Worm (Caenorhabditis elegans): ENCODE results near the gene phat-5.

Gene phat-5

ce11 chrV:4144205-4144604 lies 21.9 kb upstream of the phat-5 start, which contains the start of gene Y45G5AL.1:
Y45G5AL.1 (plus strand) TSS chrV:4144505.
- TF ChIP-seq ref-1 (GFP tag; conservative IDR thresholded peaks at IDR 0.05), result no peak

ce11 chrV:4143034-4143433 lies 20.7 kb upstream of the phat-5 start:
- TF ChIP-seq klf-2 (GFP tag; conservative IDR thresholded peaks at IDR 0.05) (no peak), cog-1 (tag; optimal IDR thresholded peaks at IDR 0.05) (no peak), flt-1 (GFP tag; IDR thresholded peaks at IDR 0.05) (no peak), ref-1 (GFP tag; conservative IDR thresholded peaks at IDR 0.05) (no peak), ztf-29 (GFP tag; IDR thresholded peaks at IDR 0.05) (no peak), ztf-23 (GFP tag; IDR thresholded peaks at IDR 0.05) (no peak), med-1 (GFP tag; optimal IDR thresholded peaks at IDR 0.05; ENCODE audit: insufficient read depth) (no peak), T22C8.4 (GFP tag; IDR thresholded peaks at IDR 0.05) (no peak), tab-1 (GFP tag; IDR thresholded peaks at IDR 0.05) (no peak)

- TF ChIP-seq tab-1 (GFP tag; IDR thresholded peaks at IDR 0.05) (no peak), klf-2 (GFP tag; conservative IDR thresholded peaks at IDR 0.05) (no peak), T22C8.4 (GFP tag; IDR thresholded peaks at IDR 0.05) (no peak), ztf-29 (GFP tag; IDR thresholded peaks at IDR 0.05) (no peak), med-1 (GFP tag; optimal IDR thresholded peaks at IDR 0.05; ENCODE audit: insufficient read depth) (no peak), ref-1 (GFP tag; conservative IDR thresholded peaks at IDR 0.05) (no peak), cog-1 (tag; optimal IDR thresholded peaks at IDR 0.05) (no peak), flt-1 (GFP tag; IDR thresholded peaks at IDR 0.05) (no peak), ztf-23 (GFP tag; IDR thresholded peaks at IDR 0.05) (no peak)
Observed at ce11 chrV:4138688-4139087, 16.4 kb upstream of the phat-5 start, which contains the start of gene lgc-29. lgc-29 (plus strand) TSS chrV:4138988.

- TF ChIP-seq tab-1 (GFP tag; IDR thresholded peaks at IDR 0.05) (no peak), cog-1 (tag; optimal IDR thresholded peaks at IDR 0.05) (no peak), flt-1 (GFP tag; IDR thresholded peaks at IDR 0.05) (no peak)
Observed at ce11 chrV:4134728-4135127, 12.4 kb upstream of the phat-5 start, which contains the start of gene lgc-1. lgc-1 (plus strand) TSS chrV:4135028.

DNA sequence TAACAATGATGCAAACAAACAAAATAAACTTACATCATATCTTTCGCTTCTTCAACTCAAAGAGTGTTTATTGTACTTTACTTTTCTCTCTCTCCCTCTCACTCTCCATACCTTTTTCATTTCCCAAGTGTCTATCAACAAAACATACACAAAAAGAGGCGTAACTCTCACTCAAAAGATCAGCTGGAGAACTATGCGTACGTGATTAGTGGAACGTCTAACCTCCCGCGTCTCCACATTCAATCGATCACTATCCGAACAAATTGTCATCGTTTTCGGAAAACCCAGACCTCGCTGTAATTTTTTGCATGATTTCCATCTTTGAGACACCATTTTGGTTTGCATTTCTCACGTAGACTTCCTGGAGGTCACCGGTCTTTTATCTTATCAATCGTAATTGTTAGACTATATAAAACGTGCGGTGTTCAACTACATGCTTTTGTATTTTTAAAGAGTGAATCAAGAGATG lies 9.2 kb upstream of the phat-5 start, which contains the start of gene nhr-57:
TSS of gene nhr-57 (plus strand) at position 419 of the 469 bp plus-strand sequence.
- TF ChIP-seq T22C8.4 (GFP tag; IDR thresholded peaks at IDR 0.05), result no peak
- no peak for TF ChIP-seq med-1 (GFP tag; optimal IDR thresholded peaks at IDR 0.05; ENCODE audit: insufficient read depth)
- no peak for TF ChIP-seq ref-1 (GFP tag; conservative IDR thresholded peaks at IDR 0.05)
- TF ChIP-seq klf-2 (GFP tag; conservative IDR thresholded peaks at IDR 0.05), result no peak
- no peak for TF ChIP-seq ztf-29 (GFP tag; IDR thresholded peaks at IDR 0.05)
- TF ChIP-seq flt-1 (GFP tag; IDR thresholded peaks at IDR 0.05), result no peak
- no peak for TF ChIP-seq cog-1 (tag; optimal IDR thresholded peaks at IDR 0.05)
- no peak for TF ChIP-seq ztf-23 (GFP tag; IDR thresholded peaks at IDR 0.05)
- no peak for TF ChIP-seq tab-1 (GFP tag; IDR thresholded peaks at IDR 0.05)

- TF ChIP-seq cog-1 (tag; optimal IDR thresholded peaks at IDR 0.05) (no peak), ref-1 (GFP tag; conservative IDR thresholded peaks at IDR 0.05) (no peak), flt-1 (GFP tag; IDR thresholded peaks at IDR 0.05) (no peak), T22C8.4 (GFP tag; IDR thresholded peaks at IDR 0.05) (no peak), tab-1 (GFP tag; IDR thresholded peaks at IDR 0.05) (no peak), ztf-29 (GFP tag; IDR thresholded peaks at IDR 0.05) (no peak), ztf-23 (GFP tag; IDR thresholded peaks at IDR 0.05) (no peak), med-1 (GFP tag; optimal IDR thresholded peaks at IDR 0.05; ENCODE audit: insufficient read depth) (no peak), klf-2 (GFP tag; conservative IDR thresholded peaks at IDR 0.05) (no peak)
Observed at ce11 chrV:4129604-4130003, 7.3 kb upstream of the phat-5 start, which contains the start of gene phat-4. phat-4 (plus strand) TSS chrV:4129904.

DNA sequence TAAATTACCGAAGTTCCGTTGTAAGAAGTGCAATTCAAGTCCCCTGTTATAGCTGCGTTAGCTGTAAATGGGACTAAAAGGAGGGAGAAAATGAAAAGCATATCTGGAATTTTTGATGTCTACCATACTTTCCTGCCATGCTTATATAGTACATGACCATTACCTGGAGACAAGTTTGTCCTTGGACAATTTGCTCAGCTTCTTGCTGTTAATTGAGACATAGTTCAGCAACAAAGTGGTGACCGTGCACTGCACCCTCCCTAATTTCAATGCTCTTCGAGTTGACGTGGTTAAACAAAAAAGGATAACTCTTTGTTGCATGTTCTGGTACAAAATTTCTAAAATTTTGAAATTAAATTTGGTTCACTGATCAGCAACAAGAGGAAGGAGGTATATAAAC lies 5.1 kb upstream of the phat-5 start, which contains the start of gene T05B4.13:
TSS of gene T05B4.13 (minus strand) at position 101 of the 400 bp plus-strand sequence.
- TF ChIP-seq tab-1 (GFP tag; IDR thresholded peaks at IDR 0.05) (no peak), ref-1 (GFP tag; conservative IDR thresholded peaks at IDR 0.05) (no peak), ztf-23 (GFP tag; IDR thresholded peaks at IDR 0.05) (no peak), T22C8.4 (GFP tag; IDR thresholded peaks at IDR 0.05) (no peak), med-1 (GFP tag; optimal IDR thresholded peaks at IDR 0.05; ENCODE audit: insufficient read depth) (no peak), klf-2 (GFP tag; conservative IDR thresholded peaks at IDR 0.05) (no peak), cog-1 (tag; optimal IDR thresholded peaks at IDR 0.05) (no peak), flt-1 (GFP tag; IDR thresholded peaks at IDR 0.05) (no peak), ztf-29 (GFP tag; IDR thresholded peaks at IDR 0.05) (no peak)

DNA sequence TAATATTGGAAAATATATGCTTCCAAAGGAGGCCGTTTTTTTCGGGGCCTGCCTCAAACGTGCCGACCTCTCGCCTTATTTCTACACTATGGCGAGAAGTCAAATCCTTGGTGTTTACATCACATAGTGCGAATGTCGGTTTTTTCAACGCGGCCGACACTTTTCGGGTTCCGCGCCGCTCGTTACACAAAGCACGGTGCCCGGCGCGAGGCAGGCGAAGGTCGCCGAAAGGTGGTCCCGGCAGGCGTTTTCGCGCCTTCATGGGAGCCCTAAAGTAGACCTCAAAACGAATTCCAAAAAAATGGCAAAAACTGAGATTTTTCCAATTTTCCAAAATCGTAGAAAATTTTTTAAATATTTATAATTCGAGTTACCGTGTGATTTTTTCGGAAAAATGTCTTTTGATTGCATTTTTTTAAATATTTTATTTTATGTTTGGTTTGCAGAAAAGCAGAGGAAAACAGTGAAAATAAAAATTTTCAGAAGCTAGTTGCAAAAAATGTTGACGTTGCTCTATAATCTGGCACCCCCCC lies 3.3 kb upstream of the phat-5 start, which contains the start of gene T05B4.12:
TSS of gene T05B4.12 (minus strand) at position 483 of the 533 bp plus-strand sequence.
- no peak for TF ChIP-seq cog-1 (tag; optimal IDR thresholded peaks at IDR 0.05)
- no peak for TF ChIP-seq ztf-29 (GFP tag; IDR thresholded peaks at IDR 0.05)
- no peak for TF ChIP-seq klf-2 (GFP tag; conservative IDR thresholded peaks at IDR 0.05)
- no peak for TF ChIP-seq tab-1 (GFP tag; IDR thresholded peaks at IDR 0.05)
- TF ChIP-seq ztf-23 (GFP tag; IDR thresholded peaks at IDR 0.05), result no peak

ce11 chrV:4120629-4121028 lies 1.7 kb downstream of the phat-5 start, which contains the start of gene T05B4.10:
T05B4.10 (minus strand) TSS chrV:4120729.
- TF ChIP-seq med-1 (GFP tag; optimal IDR thresholded peaks at IDR 0.05; ENCODE audit: insufficient read depth), result no peak
- TF ChIP-seq ztf-23 (GFP tag; IDR thresholded peaks at IDR 0.05), result no peak
- no peak for TF ChIP-seq ref-1 (GFP tag; conservative IDR thresholded peaks at IDR 0.05)
- TF ChIP-seq cog-1 (tag; optimal IDR thresholded peaks at IDR 0.05), result no peak
- TF ChIP-seq ztf-29 (GFP tag; IDR thresholded peaks at IDR 0.05), result no peak

ce11 chrV:4118332-4118731 lies 4.0 kb downstream of the phat-5 start, which contains the start of gene T05B4.9:
T05B4.9 (minus strand) TSS chrV:4118432.
- TF ChIP-seq klf-2 (GFP tag; conservative IDR thresholded peaks at IDR 0.05) (no peak), tab-1 (GFP tag; IDR thresholded peaks at IDR 0.05) (no peak), flt-1 (GFP tag; IDR thresholded peaks at IDR 0.05) (no peak), T22C8.4 (GFP tag; IDR thresholded peaks at IDR 0.05) (no peak), ztf-29 (GFP tag; IDR thresholded peaks at IDR 0.05) (no peak), ztf-23 (GFP tag; IDR thresholded peaks at IDR 0.05) (no peak), med-1 (GFP tag; optimal IDR thresholded peaks at IDR 0.05; ENCODE audit: insufficient read depth) (no peak), ref-1 (GFP tag; conservative IDR thresholded peaks at IDR 0.05) (no peak), cog-1 (tag; optimal IDR thresholded peaks at IDR 0.05) (no peak)
